Worm (Caenorhabditis elegans) whole organism, early embryonic: ENCODE results near the gene Y38H6C.20.

Experiments
- ama-1 ChIP-seq: fragments of 150-350 bp; optimal IDR thresholded peaks from 2 replicates; lab custom pipeline; 2014
- ets-7 ChIP-seq: sonication (generic microtip); optimal IDR thresholded peaks from 2 replicates; lab custom pipeline; 2016; ENCODE audit warnings: missing genotype, missing genetic modification characterization, missing compliant biosample characterization
- flt-1 ChIP-seq: fragments of 200-800 bp; sonication (Bioruptor generic); IDR thresholded peaks from 2 replicates; pipeline ENCODE4 v1.3.6; 2022; ENCODE audit warnings: missing genetic modification characterization, missing compliant biosample characterization
- hmg-4 ChIP-seq: fragments of 200-800 bp; sonication (Bioruptor generic); optimal IDR thresholded peaks from 2 replicates; lab custom pipeline; 2018; ENCODE audit warnings: mild to moderate bottlenecking, missing genetic modification characterization, missing compliant biosample characterization
- hnd-1 ChIP-seq: sonication (generic microtip); optimal IDR thresholded peaks from 2 replicates; lab custom pipeline; 2016; ENCODE audit warnings: missing genetic modification characterization, missing compliant biosample characterization
- sea-1 ChIP-seq: fragments of 200-800 bp; sonication (Bioruptor generic); conservative IDR thresholded peaks from 2 replicates; pipeline ENCODE4 v1.3.6; 2022; ENCODE audit warnings: missing genetic modification characterization, missing compliant biosample characterization
- tbx-37 ChIP-seq: fragments of 200-800 bp; sonication (Bioruptor generic); conservative IDR thresholded peaks from 2 replicates; pipeline ENCODE4 v1.3.6; 2022; ENCODE audit warnings: missing genetic modification reagents, missing genetic modification characterization, missing compliant biosample characterization
- tra-4 ChIP-seq: sonication (generic microtip); optimal IDR thresholded peaks from 2 replicates; lab custom pipeline; 2017; ENCODE audit warnings: missing genetic modification characterization, missing compliant biosample characterization

DNA sequence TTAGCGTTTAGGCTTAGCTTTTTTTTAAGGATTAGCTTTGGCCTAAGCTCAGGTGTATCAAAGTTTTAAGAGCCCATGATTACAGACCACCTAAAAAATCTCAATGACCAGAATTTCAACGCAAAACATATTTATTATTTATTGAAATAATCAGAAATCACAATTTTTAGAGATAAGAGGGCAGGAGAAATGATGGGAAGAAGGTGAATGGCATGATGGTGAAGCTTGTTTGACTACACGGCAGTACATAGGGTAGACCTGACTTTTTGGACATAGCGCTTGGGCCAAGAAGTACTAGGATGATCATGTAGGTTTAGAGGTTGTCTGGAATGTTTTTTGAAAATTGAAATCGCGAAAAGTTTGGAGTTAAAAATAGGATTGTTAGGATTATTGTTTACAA, 51.4 kb downstream of the Y38H6C.20 start:
- TF ChIP-seq hmg-4 = no peak
- no peak for TF ChIP-seq sea-1
- no peak for TF ChIP-seq ets-7
- no peak for TF ChIP-seq hnd-1 (tag; lab: Kevin White, UChicago)
- TF ChIP-seq ama-1 (lab: Kevin White, UChicago) = no peak
- no peak for TF ChIP-seq tra-4 (tag; lab: Kevin White, UChicago)
- TF ChIP-seq flt-1 (GFP tag; lab: Robert Waterston, UW) = no peak
- no peak for TF ChIP-seq tbx-37 (GFP tag; lab: Robert Waterston, UW)
